Fruit fly (Drosophila melanogaster) whole organism, embryonic: Measurements from ENCODE around the gene CG13924.
A peak's percentile ranks its signal among the peaks of the same experiment; 100 is the strongest.

Experiments
- BEAF-32 ChIP-seq: fragments of 200-800 bp; sonication (Bioruptor generic); optimal IDR thresholded peaks from 3 replicates; lab custom pipeline; 2017; ENCODE audit warnings: missing biosample characterization, missing genetic modification characterization, mild to moderate bottlenecking, moderate library complexity, missing genetic modification reagents
- CG11696 ChIP-seq: fragments of 200-800 bp; sonication (Bioruptor generic); IDR thresholded peaks from 2 replicates; pipeline ENCODE4 v1.3.6; 2022; ENCODE audit warnings: missing biosample characterization, missing genetic modification characterization
- CG12104 ChIP-seq: fragments of 200-800 bp; sonication (Bioruptor generic); optimal IDR thresholded peaks from 3 replicates; lab custom pipeline; 2016; ENCODE audit warnings: missing biosample characterization, missing genetic modification characterization
- CG12219 ChIP-seq: fragments of 200-800 bp; sonication (Bioruptor generic); optimal IDR thresholded peaks from 3 replicates; lab custom pipeline; 2018; ENCODE audit warnings: missing biosample characterization, mild to moderate bottlenecking, missing genetic modification characterization
- CG12236 ChIP-seq: fragments of 200-800 bp; sonication (Bioruptor generic); optimal IDR thresholded peaks from 2 replicates; lab custom pipeline; 2016; ENCODE audit warnings: missing biosample characterization, missing genetic modification characterization
- CG13624 ChIP-seq: fragments of 200-800 bp; sonication (Bioruptor generic); optimal IDR thresholded peaks from 2 replicates; lab custom pipeline; 2016; ENCODE audit warnings: missing biosample characterization, missing genetic modification characterization
- CG13775 ChIP-seq: fragments of 200-800 bp; sonication (Bioruptor generic); optimal IDR thresholded peaks from 3 replicates; lab custom pipeline; 2017; ENCODE audit warnings: missing biosample characterization, mild to moderate bottlenecking, missing genetic modification characterization
- CG14667 ChIP-seq: fragments of 200-800 bp; sonication (Bioruptor generic); IDR thresholded peaks from 2 replicates; pipeline ENCODE4 v1.3.6; 2022; ENCODE audit warnings: missing biosample characterization, missing genetic modification characterization
- CG16815 ChIP-seq: fragments of 200-800 bp; sonication (Bioruptor generic); optimal IDR thresholded peaks from 3 replicates; lab custom pipeline; 2017; ENCODE audit warnings: missing biosample characterization, mild to moderate bottlenecking, missing genetic modification characterization
- CG18262 ChIP-seq: fragments of 200-800 bp; optimal IDR thresholded peaks from 3 replicates; lab custom pipeline; 2019; ENCODE audit warnings: missing biosample characterization, mild to moderate bottlenecking, missing genetic modification characterization, moderate library complexity
- CG1832 ChIP-seq: fragments of 200-800 bp; sonication (Bioruptor generic); optimal IDR thresholded peaks from 2 replicates; lab custom pipeline; 2017; ENCODE audit warnings: missing biosample characterization, mild to moderate bottlenecking, missing genetic modification characterization, inconsistent platforms
- CG2712 ChIP-seq: fragments of 200-800 bp; optimal IDR thresholded peaks from 3 replicates; lab custom pipeline; 2019; ENCODE audit warnings: missing biosample characterization, mild to moderate bottlenecking, missing genetic modification characterization, moderate library complexity
- CG34224 ChIP-seq: fragments of 200-800 bp; sonication (Bioruptor generic); IDR thresholded peaks from 3 replicates; pipeline ENCODE4 v1.3.6; 2022; ENCODE audit warnings: missing biosample characterization, missing genetic modification characterization; ENCODE audit not compliant: partially characterized antibody
- CG34422 ChIP-seq: fragments of 200-800 bp; sonication (Bioruptor generic); IDR thresholded peaks from 3 replicates; pipeline ENCODE4 v1.3.6; 2022; ENCODE audit warnings: missing biosample characterization, missing genetic modification characterization
- CG3726 ChIP-seq: fragments of 200-800 bp; sonication (Bioruptor generic); IDR thresholded peaks from 3 replicates; pipeline ENCODE4, ENCODE4 v1.3.6; 2022; ENCODE audit warnings: missing biosample characterization, missing genetic modification characterization
- CG3995 ChIP-seq: fragments of 200-800 bp; sonication (Bioruptor generic); optimal IDR thresholded peaks from 3 replicates; lab custom pipeline; 2016; ENCODE audit warnings: missing biosample characterization, missing genetic modification characterization
- CG43689 ChIP-seq: fragments of 200-800 bp; sonication (Bioruptor generic); IDR thresholded peaks from 2 replicates; pipeline ENCODE4 v1.3.6; 2022; ENCODE audit warnings: missing biosample characterization, missing genetic modification characterization
- CG4617 ChIP-seq: fragments of 200-800 bp; sonication (Bioruptor generic); optimal IDR thresholded peaks from 3 replicates; lab custom pipeline; 2016; ENCODE audit warnings: missing biosample characterization, missing genetic modification characterization, borderline replicate concordance
- CG7556 ChIP-seq: fragments of 200-800 bp; sonication (Bioruptor generic); optimal IDR thresholded peaks from 2 replicates; lab custom pipeline; 2017; ENCODE audit warnings: missing biosample characterization, mild to moderate bottlenecking, missing genetic modification characterization
- CG7987 ChIP-seq: fragments of 200-800 bp; sonication (Bioruptor generic); optimal IDR thresholded peaks from 2 replicates; lab custom pipeline; 2018; ENCODE audit warnings: missing biosample characterization, mild to moderate bottlenecking, missing genetic modification characterization, moderate library complexity
- Dbx ChIP-seq: fragments of 200-800 bp; sonication (Bioruptor generic); IDR thresholded peaks from 3 replicates; pipeline ENCODE4 v1.3.6; 2022; ENCODE audit warnings: missing biosample characterization, missing genetic modification characterization
- Dref ChIP-seq: fragments of 200-800 bp; sonication (Bioruptor generic); IDR thresholded peaks from 2 replicates; pipeline ENCODE4 v1.3.6; 2022; ENCODE audit warnings: missing biosample characterization, missing genetic modification characterization
- Fer3 ChIP-seq: fragments of 200-800 bp; sonication (Bioruptor generic); optimal IDR thresholded peaks from 2 replicates; lab custom pipeline; 2018; ENCODE audit warnings: missing biosample characterization, mild to moderate bottlenecking, missing genetic modification characterization, moderate library complexity
- Meics ChIP-seq: fragments of 200-800 bp; sonication (Bioruptor generic); optimal IDR thresholded peaks from 2 replicates; lab custom pipeline; 2017; ENCODE audit warnings: missing biosample characterization, mild to moderate bottlenecking, missing genetic modification characterization
- Oaz ChIP-seq: fragments of 200-800 bp; sonication (Bioruptor generic); IDR thresholded peaks from 2 replicates; pipeline ENCODE4 v1.3.6; 2022; ENCODE audit warnings: missing biosample characterization, missing genetic modification characterization
- Sry-δ ChIP-seq: fragments of 200-800 bp; sonication (Bioruptor generic); optimal IDR thresholded peaks from 2 replicates; lab custom pipeline; 2016; ENCODE audit warnings: missing biosample characterization, missing genetic modification characterization
- Xrp1 ChIP-seq: fragments of 200-800 bp; sonication (Bioruptor generic); IDR thresholded peaks from 2 replicates; pipeline ENCODE4 v1.3.6; 2022; ENCODE audit warnings: missing biosample characterization, missing genetic modification characterization
- ash1 ChIP-seq: fragments of 200-800 bp; sonication (Bioruptor generic); optimal IDR thresholded peaks from 2 replicates; lab custom pipeline; 2018; ENCODE audit warnings: missing biosample characterization, mild to moderate bottlenecking, missing genetic modification characterization
- ato ChIP-seq: fragments of 200-800 bp; sonication (Bioruptor generic); IDR thresholded peaks from 2 replicates; pipeline ENCODE4 v1.3.6; 2022; ENCODE audit warnings: missing biosample characterization, missing genetic modification characterization; ENCODE audit not compliant: partially characterized antibody
- bsh ChIP-seq, 2 experiments: fragments of 200-800 bp; sonication (Bioruptor generic); optimal IDR thresholded peaks; 2 replicates each; lab custom pipeline; 2017 to 2018; ENCODE audit warnings: mild to moderate bottlenecking in 2 of 2, missing biosample characterization in 2 of 2, missing genetic modification characterization in 2 of 2, moderate library complexity in 1 of 2
- corto ChIP-seq: fragments of 200-800 bp; sonication (Bioruptor generic); optimal IDR thresholded peaks from 2 replicates; lab custom pipeline; 2016; ENCODE audit warnings: missing biosample characterization, mild to moderate bottlenecking, missing genetic modification characterization, moderate library complexity
- en ChIP-seq: fragments of 200-800 bp; sonication (Bioruptor generic); optimal IDR thresholded peaks from 2 replicates; lab custom pipeline; 2016; ENCODE audit warnings: missing biosample characterization, missing genetic modification characterization
- fd3F ChIP-seq: fragments of 200-800 bp; sonication (Bioruptor generic); optimal IDR thresholded peaks from 2 replicates; lab custom pipeline; 2018; ENCODE audit warnings: missing biosample characterization, mild to moderate bottlenecking, missing genetic modification characterization, moderate library complexity
- nerfin-2 ChIP-seq: fragments of 200-800 bp; sonication (Bioruptor generic); IDR thresholded peaks from 2 replicates; pipeline ENCODE4 v1.3.6; 2022; ENCODE audit warnings: missing biosample characterization, missing genetic modification characterization; ENCODE audit not compliant: partially characterized antibody
- org-1 ChIP-seq: fragments of 200-800 bp; sonication (Bioruptor generic); optimal IDR thresholded peaks from 2 replicates; lab custom pipeline; 2017; ENCODE audit warnings: missing biosample characterization, missing genetic modification characterization
- otp ChIP-seq: fragments of 200-800 bp; sonication (Bioruptor generic); IDR thresholded peaks from 3 replicates; pipeline ENCODE4, ENCODE4 v1.3.6; 2022; ENCODE audit warnings: missing biosample characterization, missing genetic modification characterization
- p53 ChIP-seq: fragments of 200-800 bp; sonication (Bioruptor generic); optimal IDR thresholded peaks from 2 replicates; lab custom pipeline; 2016; ENCODE audit warnings: missing biosample characterization, missing genetic modification characterization
- pfk ChIP-seq: fragments of 200-800 bp; sonication (Bioruptor generic); optimal IDR thresholded peaks from 2 replicates; lab custom pipeline; 2018; ENCODE audit warnings: missing biosample characterization, mild to moderate bottlenecking, missing genetic modification characterization, moderate library complexity
- pzg ChIP-seq: fragments of 200-800 bp; sonication (Bioruptor generic); optimal IDR thresholded peaks from 3 replicates; lab custom pipeline; 2018; ENCODE audit warnings: missing biosample characterization, mild to moderate bottlenecking, missing genetic modification characterization, moderate library complexity
- rib ChIP-seq: fragments of 200-800 bp; sonication (Bioruptor generic); IDR thresholded peaks from 2 replicates; pipeline ENCODE4 v1.3.6; 2022; ENCODE audit warnings: missing biosample characterization, missing genetic modification characterization
- row ChIP-seq: fragments of 200-800 bp; sonication (Bioruptor generic); IDR thresholded peaks from 3 replicates; pipeline ENCODE4 v1.3.6; 2022; ENCODE audit warnings: missing biosample characterization, missing genetic modification characterization
- run ChIP-seq: fragments of 200-800 bp; sonication (Bioruptor generic); optimal IDR thresholded peaks from 3 replicates; lab custom pipeline; 2018; ENCODE audit warnings: missing biosample characterization, mild to moderate bottlenecking, missing genetic modification characterization
- salm ChIP-seq: fragments of 200-800 bp; sonication (Bioruptor generic); optimal IDR thresholded peaks from 2 replicates; lab custom pipeline; 2018; ENCODE audit warnings: missing biosample characterization, mild to moderate bottlenecking, missing genetic modification characterization
- sd ChIP-seq: fragments of 200-800 bp; sonication (Bioruptor generic); optimal IDR thresholded peaks from 3 replicates; lab custom pipeline; 2018; ENCODE audit warnings: missing biosample characterization, mild to moderate bottlenecking, missing genetic modification characterization, moderate library complexity
- shn ChIP-seq: fragments of 200-800 bp; sonication (Bioruptor generic); optimal IDR thresholded peaks from 3 replicates; lab custom pipeline; 2016; ENCODE audit warnings: missing biosample characterization, missing genetic modification characterization
- sr ChIP-seq: fragments of 200-800 bp; sonication (Bioruptor generic); IDR thresholded peaks from 3 replicates; pipeline ENCODE4 v1.3.6; 2022; ENCODE audit warnings: missing biosample characterization, missing genetic modification characterization
- stc ChIP-seq: fragments of 200-800 bp; sonication (Bioruptor generic); IDR thresholded peaks from 2 replicates; pipeline ENCODE4 v1.3.6; 2022; ENCODE audit warnings: missing biosample characterization, missing genetic modification characterization
- tio ChIP-seq: fragments of 200-800 bp; sonication (Bioruptor generic); optimal IDR thresholded peaks from 2 replicates; lab custom pipeline; 2017; ENCODE audit warnings: missing biosample characterization, missing genetic modification characterization, inconsistent platforms
- tll ChIP-seq, 2 experiments: fragments of 200-800 bp in 1 of 2; fragments of >200 bp in 1 of 2; sonication (Bioruptor generic) in 1 of 2; optimal IDR thresholded peaks; 2 replicates each; lab custom pipeline; 2017 to 2019; ENCODE audit warnings: missing biosample characterization in 2 of 2, missing genetic modification characterization in 2 of 2, mild to moderate bottlenecking in 1 of 2, moderate library complexity in 1 of 2
- twi ChIP-seq: fragments of 200-800 bp; optimal IDR thresholded peaks from 2 replicates; lab custom pipeline; 2019; ENCODE audit warnings: missing biosample characterization, mild to moderate bottlenecking, missing genetic modification characterization, moderate library complexity

Gene CG13924

dm6 chr3L:1865121-1865727, 4.6 kb upstream of the CG13924 start, which contains the start of the genes HBS1 and CG12025 (continued):
- TF ChIP-seq CG2712 (tag; lab: Kevin White, UChicago) (peak; percentile 66), corto (no peak), nerfin-2 (no peak), en (no peak), pzg (GFP tag; lab: Kevin White, UChicago) (peak; percentile 87), CG3726 (GFP tag; lab: Robert Waterston, UW) (no peak), row (GFP tag; lab: Robert Waterston, UW) (peak; percentile 95), Fer3 (tag; lab: Kevin White, UChicago) (peak; percentile 65), CG12104 (GFP tag; lab: Kevin White, UChicago) (no peak), CG11696 (GFP tag; lab: Robert Waterston, UW) (no peak), sd (tag; lab: Kevin White, UChicago) (peak; percentile 53), Meics (peak; percentile 49), CG7556 (GFP tag; lab: Kevin White, UChicago) (no peak), CG4617 (GFP tag; lab: Kevin White, UChicago) (peak; percentile 81), shn (peak; percentile 59), Xrp1 (GFP tag; lab: Robert Waterston, UW) (no peak; the same call in none of the 2 replicates), CG12236 (GFP tag; lab: Kevin White, UChicago) (no peak), CG34224 (GFP tag; lab: Robert Waterston, UW) (no peak), CG3995 (peak; percentile 18), Sry-δ (peak; percentile 63), fd3F (GFP tag; lab: Kevin White, UChicago) (peak; percentile 0), CG13775 (peak; percentile 57), run (tag; lab: Kevin White, UChicago) (no peak), CG18262 (tag; lab: Kevin White, UChicago) (peak; percentile 45), otp (GFP tag; lab: Robert Waterston, UW) (no peak), CG13624 (GFP tag; lab: Kevin White, UChicago) (peak; percentile 67), Dref (GFP tag; lab: Robert Waterston, UW) (no peak), BEAF-32 (GFP tag; lab: Kevin White, UChicago) (peak; percentile 60), ato (GFP tag; lab: Robert Waterston, UW) (no peak), Oaz (GFP tag; lab: Robert Waterston, UW) (no peak), tio (GFP tag; lab: Kevin White, UChicago) (no peak), stc (0 out of 2 replicates have a peak, but pooled peaks have one; percentile 14), CG16815 (GFP tag; lab: Kevin White, UChicago) (peak; percentile 38), tll (GFP tag; optimal IDR thresholded peaks at IDR 0.05; lab: Kevin White, UChicago) (peak in 1 of 2 experiments; percentile 82), twi (tag; lab: Kevin White, UChicago) (peak; percentile 45), bsh (GFP tag; optimal IDR thresholded peaks at IDR 0.05; lab: Kevin White, UChicago) (peak in 1 of 2 experiments; percentile 45), CG43689 (GFP tag; lab: Robert Waterston, UW) (no peak), CG1832 (no peak), org-1 (GFP tag; lab: Kevin White, UChicago) (no peak), pfk (GFP tag; lab: Kevin White, UChicago) (no peak), rib (GFP tag; lab: Robert Waterston, UW) (no peak), CG34422 (GFP tag; lab: Robert Waterston, UW) (no peak; the same call in 2 of the 3 replicates), CG7987 (no peak), sr (GFP tag; lab: Robert Waterston, UW) (no peak), salm (tag; lab: Kevin White, UChicago) (no peak), CG14667 (GFP tag; lab: Robert Waterston, UW) (peak; percentile 41; the same call in 1 of the 2 replicates), CG12219 (GFP tag; lab: Kevin White, UChicago) (no peak), p53 (GFP tag; lab: Kevin White, UChicago) (no peak), ash1 (GFP tag; lab: Kevin White, UChicago) (no peak), Dbx (GFP tag; lab: Robert Waterston, UW) (no peak)
